Worm (Caenorhabditis elegans) whole organism, young adult: Measurements from ENCODE around the gene C56C10.4.

Experiments
- B0019.2 ChIP-seq: fragments of 200-800 bp; sonication (Bioruptor generic); conservative IDR thresholded peaks from 2 replicates; pipeline ENCODE4 v1.3.6; 2022; ENCODE audit warnings: missing genetic modification reagents, missing genetic modification characterization, missing compliant biosample characterization
- B0336.3 ChIP-seq: fragments of 200-800 bp; sonication (Bioruptor generic); IDR thresholded peaks from 2 replicates; pipeline ENCODE4 v1.3.6; 2022; ENCODE audit warnings: missing genetic modification characterization, missing compliant biosample characterization
- F22D6.2 ChIP-seq: sonication (generic microtip); optimal IDR thresholded peaks from 2 replicates; lab custom pipeline; 2016; ENCODE audit warnings: mild to moderate bottlenecking, missing genetic modification characterization, missing compliant biosample characterization
- F23B12.7 ChIP-seq: sonication (generic microtip); optimal IDR thresholded peaks from 2 replicates; lab custom pipeline; 2017; ENCODE audit warnings: missing genetic modification characterization, mild to moderate bottlenecking, missing compliant biosample characterization, antibody characterized with exemption, moderate library complexity; ENCODE audit not compliant: insufficient read depth
- F33H1.4 ChIP-seq: fragments of 200-800 bp; sonication (Bioruptor generic); IDR thresholded peaks from 2 replicates; pipeline ENCODE4 v1.3.6; 2022; ENCODE audit warnings: missing genetic modification reagents, missing genetic modification characterization, missing compliant biosample characterization
- F39B2.1 ChIP-seq: fragments of 200-800 bp; sonication (Bioruptor generic); IDR thresholded peaks from 2 replicates; pipeline ENCODE4 v1.3.6; 2022; ENCODE audit warnings: missing genetic modification reagents, missing genetic modification characterization, missing compliant biosample characterization
- F57C9.4 ChIP-seq: sonication (generic microtip); optimal IDR thresholded peaks from 2 replicates; lab custom pipeline; 2017; ENCODE audit warnings: mild to moderate bottlenecking, missing genetic modification characterization, missing compliant biosample characterization
- K12H6.12 ChIP-seq: fragments of 200-800 bp; sonication (Bioruptor generic); optimal IDR thresholded peaks from 2 replicates; lab custom pipeline; 2018; ENCODE audit warnings: mild to moderate bottlenecking, missing genetic modification characterization, missing compliant biosample characterization
- Y56A3A.18 ChIP-seq: fragments of 200-800 bp; sonication (Bioruptor generic); IDR thresholded peaks from 2 replicates; pipeline ENCODE4 v1.3.6; 2022; ENCODE audit warnings: missing genetic modification reagents, missing genetic modification characterization, missing compliant biosample characterization
- ZK185.1 ChIP-seq: sonication (generic microtip); optimal IDR thresholded peaks from 2 replicates; lab custom pipeline; 2016; ENCODE audit warnings: mild to moderate bottlenecking, missing genetic modification characterization, missing compliant biosample characterization; ENCODE audit not compliant: poor library complexity, severe bottlenecking
- ama-1 ChIP-seq, 3 experiments: fragments of 150-350 bp in 1 of 3; sonication (generic microtip) in 2 of 3; optimal IDR thresholded peaks; 2 replicates each; lab custom pipeline; 2014 to 2018; ENCODE audit warnings: missing biosample characterization in 2 of 3, missing genetic modification characterization in 2 of 3, missing genetic modification reagents in 2 of 3
- atf-7 ChIP-seq: sonication (generic microtip); optimal IDR thresholded peaks from 2 replicates; lab custom pipeline; 2017; ENCODE audit warnings: mild to moderate bottlenecking, missing genetic modification characterization, missing compliant biosample characterization
- athp-1 ChIP-seq: sonication (generic microtip); optimal IDR thresholded peaks from 2 replicates; lab custom pipeline; 2017; ENCODE audit warnings: mild to moderate bottlenecking, missing genetic modification characterization, missing compliant biosample characterization
- attf-3 ChIP-seq: fragments of 200-800 bp; sonication (Bioruptor generic); conservative IDR thresholded peaks from 2 replicates; pipeline ENCODE4 v1.3.6; 2022; ENCODE audit warnings: missing genetic modification reagents, missing genetic modification characterization, missing compliant biosample characterization
- attf-5 ChIP-seq: fragments of 200-800 bp; sonication (Bioruptor generic); optimal IDR thresholded peaks from 2 replicates; lab custom pipeline; 2018; ENCODE audit warnings: mild to moderate bottlenecking, missing genetic modification characterization, missing compliant biosample characterization
- bed-2 ChIP-seq: fragments of 200-800 bp; sonication (Bioruptor generic); IDR thresholded peaks from 2 replicates; pipeline ENCODE4 v1.3.6; 2022; ENCODE audit warnings: missing genetic modification reagents, missing genetic modification characterization, missing compliant biosample characterization
- cebp-1 ChIP-seq, 2 experiments: fragments of 200-800 bp in 1 of 2; sonication (Bioruptor generic) in 1 of 2; sonication (generic microtip) in 1 of 2; IDR thresholded peaks in 1 of 2; optimal IDR thresholded peaks in 1 of 2; 2 replicates each; pipeline versions ENCODE4 v1.3.6 to Lab custom; 2017 to 2022; ENCODE audit warnings: missing compliant biosample characterization in 2 of 2, missing genetic modification characterization in 2 of 2, mild to moderate bottlenecking in 1 of 2, missing genetic modification reagents in 1 of 2, moderate library complexity in 1 of 2
- cebp-2 ChIP-seq: fragments of 200-800 bp; sonication (Bioruptor generic); IDR thresholded peaks from 2 replicates; pipeline ENCODE4 v1.3.6; 2022; ENCODE audit warnings: missing genetic modification characterization, missing compliant biosample characterization
- ceh-58 ChIP-seq: fragments of 200-800 bp; sonication (Bioruptor generic); IDR thresholded peaks from 2 replicates; pipeline ENCODE4 v1.3.6; 2022; ENCODE audit warnings: missing genetic modification characterization, missing compliant biosample characterization
- chd-7 ChIP-seq: sonication (generic microtip); optimal IDR thresholded peaks from 2 replicates; lab custom pipeline; 2016; ENCODE audit warnings: mild to moderate bottlenecking, missing genetic modification characterization, moderate library complexity, missing compliant biosample characterization
- dox-1 ChIP-seq: fragments of 200-800 bp; sonication (Bioruptor generic); IDR thresholded peaks from 2 replicates; pipeline ENCODE4 v1.3.6; 2022; ENCODE audit warnings: missing genetic modification reagents, missing genetic modification characterization, missing compliant biosample characterization
- dpl-1 ChIP-seq: fragments of 150-350 bp; optimal IDR thresholded peaks from 2 replicates; lab custom pipeline; 2014; ENCODE audit warnings: missing biosample characterization, missing genetic modification reagents, missing genetic modification characterization
- efl-1 ChIP-seq: fragments of 150-350 bp; optimal IDR thresholded peaks from 2 replicates; lab custom pipeline; 2014; ENCODE audit warnings: missing biosample characterization, missing genetic modification reagents, missing genetic modification characterization
- egl-44 ChIP-seq: fragments of 200-800 bp; sonication (Bioruptor generic); IDR thresholded peaks from 2 replicates; pipeline ENCODE4 v1.3.6; 2022; ENCODE audit warnings: missing genetic modification reagents, missing genetic modification characterization, missing compliant biosample characterization
- ets-4 ChIP-seq: fragments of 200-800 bp; sonication (Bioruptor generic); optimal IDR thresholded peaks from 2 replicates; lab custom pipeline; 2018; ENCODE audit warnings: mild to moderate bottlenecking, missing genetic modification characterization, missing compliant biosample characterization
- gei-17 ChIP-seq: fragments of 200-800 bp; sonication (Bioruptor generic); optimal IDR thresholded peaks from 2 replicates; lab custom pipeline; 2018; ENCODE audit warnings: mild to moderate bottlenecking, missing genetic modification characterization, missing compliant biosample characterization
- hmg-1.2 ChIP-seq: fragments of 200-800 bp; sonication (Bioruptor generic); IDR thresholded peaks from 2 replicates; pipeline ENCODE4 v1.3.6; 2022; ENCODE audit warnings: missing genetic modification reagents, missing genetic modification characterization, missing compliant biosample characterization
- hsf-1 ChIP-seq: fragments of 200-800 bp; sonication (Bioruptor generic); IDR thresholded peaks from 2 replicates; pipeline ENCODE4 v1.3.6; 2022; ENCODE audit warnings: missing genetic modification reagents, missing genetic modification characterization, missing compliant biosample characterization
- lag-1 ChIP-seq: fragments of 200-800 bp; sonication (Bioruptor generic); IDR thresholded peaks from 2 replicates; pipeline ENCODE4 v1.3.6; 2022; ENCODE audit warnings: missing genetic modification reagents, missing genetic modification characterization, missing compliant biosample characterization
- lin-26 ChIP-seq: fragments of 200-800 bp; sonication (Bioruptor generic); IDR thresholded peaks from 2 replicates; pipeline ENCODE4 v1.3.6; 2022; ENCODE audit warnings: missing genetic modification reagents, missing genetic modification characterization, missing compliant biosample characterization
- lin-54 ChIP-seq: fragments of 200-800 bp; sonication (Bioruptor generic); optimal IDR thresholded peaks from 2 replicates; lab custom pipeline; 2018; ENCODE audit warnings: mild to moderate bottlenecking, missing genetic modification characterization, missing compliant biosample characterization
- lir-1 ChIP-seq: fragments of 200-800 bp; sonication (Bioruptor generic); conservative IDR thresholded peaks from 2 replicates; pipeline ENCODE4 v1.3.6; 2022; ENCODE audit warnings: missing genetic modification reagents, missing genetic modification characterization, missing compliant biosample characterization
- lsl-1 ChIP-seq: fragments of 200-800 bp; sonication (Bioruptor generic); optimal IDR thresholded peaks from 2 replicates; lab custom pipeline; 2018; ENCODE audit warnings: mild to moderate bottlenecking, missing genetic modification characterization, moderate library complexity, missing compliant biosample characterization
- mcd-1 ChIP-seq: fragments of 200-800 bp; sonication (Bioruptor generic); IDR thresholded peaks from 2 replicates; pipeline ENCODE4 v1.3.6; 2022; ENCODE audit warnings: missing genetic modification reagents, missing genetic modification characterization, missing compliant biosample characterization
- mel-28 ChIP-seq: sonication (generic microtip); optimal IDR thresholded peaks from 2 replicates; lab custom pipeline; 2016; ENCODE audit warnings: borderline replicate concordance, mild to moderate bottlenecking, missing genetic modification characterization, missing compliant biosample characterization
- mes-4 ChIP-seq: sonication (generic microtip); optimal IDR thresholded peaks from 2 replicates; lab custom pipeline; 2016; ENCODE audit warnings: missing genotype, missing genetic modification characterization, missing compliant biosample characterization
- nfya-2 ChIP-seq: fragments of 200-800 bp; sonication (Bioruptor generic); IDR thresholded peaks from 2 replicates; pipeline ENCODE4 v1.3.6; 2022; ENCODE audit warnings: missing genetic modification reagents, missing genetic modification characterization, missing compliant biosample characterization
- nfyb-1 ChIP-seq: fragments of 200-800 bp; sonication (Bioruptor generic); IDR thresholded peaks from 2 replicates; pipeline ENCODE4 v1.3.6; 2022; ENCODE audit warnings: missing genetic modification reagents, missing genetic modification characterization, missing compliant biosample characterization
- sdz-38 ChIP-seq: sonication (generic microtip); optimal IDR thresholded peaks from 2 replicates; lab custom pipeline; 2016; ENCODE audit warnings: missing genotype, missing genetic modification characterization, missing compliant biosample characterization
- snpc-1.1 ChIP-seq: sonication (generic microtip); optimal IDR thresholded peaks from 2 replicates; lab custom pipeline; 2017; ENCODE audit warnings: missing genetic modification characterization, mild to moderate bottlenecking, missing compliant biosample characterization, antibody characterized with exemption, moderate library complexity, missing genotype, missing genetic modification reagents; ENCODE audit not compliant: insufficient read depth
- snpc-1.3 ChIP-seq: sonication (generic microtip); optimal IDR thresholded peaks from 2 replicates; lab custom pipeline; 2017; ENCODE audit warnings: missing genetic modification characterization, mild to moderate bottlenecking, missing compliant biosample characterization, antibody characterized with exemption, moderate library complexity, missing genotype, missing genetic modification reagents; ENCODE audit not compliant: insufficient read depth
- tlf-1 ChIP-seq: fragments of 200-800 bp; sonication (Bioruptor generic); optimal IDR thresholded peaks from 2 replicates; lab custom pipeline; 2018; ENCODE audit warnings: mild to moderate bottlenecking, missing genetic modification characterization, missing compliant biosample characterization
- zfh-2 ChIP-seq: fragments of 200-800 bp; sonication (Bioruptor generic); conservative IDR thresholded peaks from 2 replicates; pipeline ENCODE4 v1.3.6; 2022; ENCODE audit warnings: missing genetic modification reagents, missing genetic modification characterization, missing compliant biosample characterization
- ztf-22 ChIP-seq: fragments of 200-800 bp; sonication (Bioruptor generic); optimal IDR thresholded peaks from 2 replicates; lab custom pipeline; 2018; ENCODE audit warnings: mild to moderate bottlenecking, missing genetic modification characterization, moderate library complexity, missing compliant biosample characterization
- ztf-25 ChIP-seq: fragments of 200-800 bp; sonication (Bioruptor generic); IDR thresholded peaks from 2 replicates; pipeline ENCODE4 v1.3.6; 2022; ENCODE audit warnings: missing genetic modification reagents, missing genetic modification characterization, missing compliant biosample characterization
- ztf-6 ChIP-seq: fragments of 200-800 bp; sonication (Bioruptor generic); IDR thresholded peaks from 2 replicates; pipeline ENCODE4 v1.3.6; 2022; ENCODE audit warnings: missing genetic modification reagents, missing genetic modification characterization, missing compliant biosample characterization

Gene C56C10.4

DNA sequence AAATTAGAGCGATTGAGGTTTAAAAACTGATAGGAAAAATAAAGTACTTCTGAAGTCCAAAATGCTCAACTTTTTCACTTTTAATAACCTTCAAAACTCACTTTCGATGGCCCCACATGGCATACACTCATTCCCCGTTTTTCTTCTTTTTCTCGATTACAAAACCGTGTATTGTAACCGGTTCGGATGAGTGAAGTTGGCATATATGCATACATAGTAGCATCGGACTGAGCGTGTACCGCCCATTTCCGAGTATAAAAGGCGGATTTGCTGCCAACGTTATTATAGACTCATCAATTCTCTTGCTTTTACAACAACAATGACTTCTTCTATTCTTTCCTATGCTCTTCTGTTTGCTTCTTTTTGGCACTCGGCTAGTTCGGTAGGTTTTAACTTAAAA, at the start of gene C56C10.4:
Gene C56C10.4, plus strand, starts transcription at position 301 of the 400 bp plus-strand sequence.
- TF ChIP-seq ZK185.1 (tag; lab: Kevin White, UChicago) (no peak), B0019.2 (no peak), hmg-1.2 (GFP tag; lab: Robert Waterston, UW) (no peak), attf-3 (no peak), attf-5 (GFP tag; lab: Kevin White, UChicago) (no peak), tlf-1 (GFP tag; lab: Kevin White, UChicago) (no peak), nfyb-1 (GFP tag; lab: Robert Waterston, UW) (no peak), athp-1 (tag; lab: Kevin White, UChicago) (no peak)

DNA sequence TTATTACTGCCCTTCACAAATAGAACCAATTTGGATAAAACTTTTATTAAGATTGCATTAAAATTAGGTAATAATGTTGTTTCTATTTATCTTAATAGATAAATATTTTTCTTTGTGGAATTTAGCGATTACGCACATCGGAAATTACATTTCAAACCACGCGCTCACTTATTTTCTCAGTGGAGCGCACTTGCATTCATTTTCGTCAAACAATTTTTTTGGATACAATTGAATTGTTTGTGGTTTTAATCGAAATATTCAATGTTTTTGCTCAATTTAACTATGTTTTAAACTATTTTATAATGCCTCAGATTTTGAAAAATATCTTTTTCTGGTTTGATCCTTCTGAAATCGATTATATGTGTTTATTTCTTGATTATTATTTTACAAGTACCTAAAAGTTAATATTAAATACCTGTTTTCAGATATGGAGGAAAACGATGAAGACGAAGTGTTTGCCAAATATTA, 46.9 kb upstream of the C56C10.4 start, which contains the start of gene utp-20:
Gene utp-20, plus strand, starts transcription at position 418 of the 468 bp plus-strand sequence.
- TF ChIP-seq cebp-1 (GFP tag; IDR thresholded peaks at IDR 0.05; lab: Robert Waterston, UW) (no peak), cebp-1 (tag; optimal IDR thresholded peaks at IDR 0.05; lab: Kevin White, UChicago) (no peak), F57C9.4 (tag; lab: Kevin White, UChicago) (no peak), ets-4 (GFP tag; lab: Kevin White, UChicago) (no peak), B0336.3 (GFP tag; lab: Robert Waterston, UW) (no peak), F22D6.2 (tag; lab: Kevin White, UChicago) (no peak), F33H1.4 (GFP tag; lab: Robert Waterston, UW) (no peak), snpc-1.1 (no peak), lin-26 (GFP tag; lab: Robert Waterston, UW) (no peak), bed-2 (GFP tag; lab: Robert Waterston, UW) (no peak), egl-44 (GFP tag; lab: Robert Waterston, UW) (no peak), dox-1 (GFP tag; lab: Robert Waterston, UW) (no peak), atf-7 (tag; lab: Kevin White, UChicago) (no peak), ztf-25 (GFP tag; lab: Robert Waterston, UW) (no peak), K12H6.12 (no peak), nfya-2 (GFP tag; lab: Robert Waterston, UW) (no peak), dpl-1 (GFP tag; lab: Kevin White, UChicago) (peak; percentile 59), gei-17 (GFP tag; lab: Kevin White, UChicago) (no peak), ama-1 (optimal IDR thresholded peaks at IDR 0.05; lab: Kevin White, UChicago) (no peak), ama-1 (GFP tag; optimal IDR thresholded peaks at IDR 0.05; lab: Kevin White, UChicago) (no peak), ceh-58 (no peak), mel-28 (no peak), ztf-6 (GFP tag; lab: Robert Waterston, UW) (no peak), mes-4 (tag; lab: Kevin White, UChicago) (no peak), tlf-1 (GFP tag; lab: Kevin White, UChicago) (no peak), lag-1 (GFP tag; lab: Robert Waterston, UW) (no peak), lir-1 (GFP tag; lab: Robert Waterston, UW) (no peak), hsf-1 (GFP tag; lab: Robert Waterston, UW) (no peak), efl-1 (GFP tag; lab: Kevin White, UChicago) (peak; percentile 70), F23B12.7 (tag; lab: Kevin White, UChicago) (peak; percentile 95), lin-54 (GFP tag; lab: Kevin White, UChicago) (peak; percentile 83), snpc-1.3 (tag; lab: Kevin White, UChicago) (no peak), Y56A3A.18 (GFP tag; lab: Robert Waterston, UW) (no peak), F39B2.1 (GFP tag; lab: Robert Waterston, UW) (no peak), athp-1 (tag; lab: Kevin White, UChicago) (no peak), chd-7 (tag; lab: Kevin White, UChicago) (no peak), lsl-1 (GFP tag; lab: Kevin White, UChicago) (peak; percentile 28), ztf-22 (no peak), zfh-2 (GFP tag; lab: Robert Waterston, UW) (no peak), cebp-2 (GFP tag; lab: Robert Waterston, UW) (no peak), sdz-38 (no peak), mcd-1 (peak; percentile 93)
